Worm (Caenorhabditis elegans): ENCODE data around the gene C01G10.15.

ce11 chrV:15127955-15128354 lies 40.8 kb upstream of the C01G10.15 start, which contains the start of gene srr-7:
- TF ChIP-seq K12H6.12 (tag; optimal IDR thresholded peaks at IDR 0.05) (no peak), ZK185.1 (tag; optimal IDR thresholded peaks at IDR 0.05; ENCODE audit: poor library complexity, severe bottlenecking) (no peak), ama-1 (optimal IDR thresholded peaks at IDR 0.05) (no peak), ama-1 (GFP tag; optimal IDR thresholded peaks at IDR 0.05) (no peak), sdz-38 (tag; optimal IDR thresholded peaks at IDR 0.05) (no peak), ceh-40 (GFP tag; IDR thresholded peaks at IDR 0.05) (no peak), egrh-3 (GFP tag; IDR thresholded peaks at IDR 0.05) (no peak)

All from whole organism, young adult.